Worm (Caenorhabditis elegans) whole organism, midembryonic: Measurements from ENCODE around the gene T09D3.3.

Experiments used
- T22C8.4 ChIP-seq: fragments of 200-800 bp; sonication (Bioruptor generic); IDR thresholded peaks from 2 replicates; pipeline ENCODE4 v1.3.6; 2022; ENCODE audit warnings: missing genetic modification characterization, missing compliant biosample characterization
- cog-1 ChIP-seq: sonication (generic microtip); optimal IDR thresholded peaks from 2 replicates; lab custom pipeline; 2016; ENCODE audit warnings: missing genetic modification characterization, missing compliant biosample characterization
- flt-1 ChIP-seq: fragments of 200-800 bp; sonication (Bioruptor generic); IDR thresholded peaks from 2 replicates; pipeline ENCODE4 v1.3.6; 2022; ENCODE audit warnings: missing genetic modification characterization, missing compliant biosample characterization
- klf-2 ChIP-seq: fragments of 200-800 bp; sonication (Bioruptor generic); conservative IDR thresholded peaks from 2 replicates; pipeline ENCODE4 v1.3.6; 2022; ENCODE audit warnings: missing genetic modification reagents, missing genetic modification characterization, missing compliant biosample characterization
- med-1 ChIP-seq: sonication (generic microtip); optimal IDR thresholded peaks from 2 replicates; lab custom pipeline; 2017; ENCODE audit warnings: missing genetic modification characterization, mild to moderate bottlenecking, missing compliant biosample characterization, antibody characterized with exemption, missing genetic modification reagents; ENCODE audit not compliant: insufficient read depth
- ref-1 ChIP-seq: fragments of 200-800 bp; sonication (Bioruptor generic); conservative IDR thresholded peaks from 2 replicates; pipeline ENCODE4 v1.3.6; 2022; ENCODE audit warnings: missing genetic modification reagents, missing genetic modification characterization, missing compliant biosample characterization
- tab-1 ChIP-seq: fragments of 200-800 bp; sonication (Bioruptor generic); IDR thresholded peaks from 2 replicates; pipeline ENCODE4 v1.3.6; 2022; ENCODE audit warnings: missing genetic modification characterization, missing compliant biosample characterization
- ztf-23 ChIP-seq: fragments of 200-800 bp; sonication (Bioruptor generic); IDR thresholded peaks from 2 replicates; pipeline ENCODE4 v1.3.6; 2022; ENCODE audit warnings: missing genetic modification reagents, missing genetic modification characterization, missing compliant biosample characterization
- ztf-29 ChIP-seq: fragments of 200-800 bp; sonication (Bioruptor generic); IDR thresholded peaks from 2 replicates; pipeline ENCODE4 v1.3.6; 2022; ENCODE audit warnings: missing genetic modification reagents, missing genetic modification characterization, missing compliant biosample characterization

The T09D3.3 gene

ce11 chrV:5345419-5345818 is 4.0 kb downstream of the T09D3.3 start, which contains the start of gene srg-25:
Gene srg-25 (minus strand): TSS chrV:5345519.
- TF ChIP-seq tab-1 (GFP tag; lab: Robert Waterston, UW) (no peak), ref-1 (GFP tag; lab: Robert Waterston, UW) (no peak), cog-1 (tag; lab: Kevin White, UChicago) (no peak), flt-1 (no peak), klf-2 (GFP tag; lab: Robert Waterston, UW) (no peak)

ce11 chrV:5339497-5339896 is 9.9 kb downstream of the T09D3.3 start, which contains the start of gene srg-27:
Gene srg-27 (plus strand): TSS chrV:5339797.
- TF ChIP-seq cog-1 (tag; lab: Kevin White, UChicago) (no peak), ztf-23 (no peak), flt-1 (no peak), ref-1 (GFP tag; lab: Robert Waterston, UW) (no peak), T22C8.4 (no peak), med-1 (GFP tag; lab: Kevin White, UChicago) (no peak), klf-2 (GFP tag; lab: Robert Waterston, UW) (no peak), tab-1 (GFP tag; lab: Robert Waterston, UW) (no peak), ztf-29 (no peak)

- TF ChIP-seq T22C8.4 (no peak), ztf-29 (no peak), med-1 (GFP tag; lab: Kevin White, UChicago) (no peak), tab-1 (GFP tag; lab: Robert Waterston, UW) (no peak), flt-1 (no peak), klf-2 (GFP tag; lab: Robert Waterston, UW) (no peak), ref-1 (GFP tag; lab: Robert Waterston, UW) (no peak), cog-1 (tag; lab: Kevin White, UChicago) (no peak), ztf-23 (no peak)
Observed at ce11 chrV:5336884-5337283, 12.5 kb downstream of the T09D3.3 start, which contains the start of gene srg-29. Gene srg-29 (plus strand): TSS chrV:5337184.

- TF ChIP-seq ztf-29 (no peak), tab-1 (GFP tag; lab: Robert Waterston, UW) (no peak), flt-1 (no peak), ref-1 (GFP tag; lab: Robert Waterston, UW) (no peak), ztf-23 (no peak), klf-2 (GFP tag; lab: Robert Waterston, UW) (no peak)
Observed at ce11 chrV:5334588-5334987, 14.8 kb downstream of the T09D3.3 start, which contains the start of gene srg-28. Gene srg-28 (plus strand): TSS chrV:5334888.

ce11 chrV:5330967-5331366 is 18.4 kb downstream of the T09D3.3 start, which contains the start of gene srg-26:
Gene srg-26 (plus strand): TSS chrV:5331267.
- TF ChIP-seq ztf-23 (no peak), ref-1 (GFP tag; lab: Robert Waterston, UW) (no peak), flt-1 (no peak), klf-2 (GFP tag; lab: Robert Waterston, UW) (no peak), cog-1 (tag; lab: Kevin White, UChicago) (no peak), ztf-29 (no peak), med-1 (GFP tag; lab: Kevin White, UChicago) (no peak), T22C8.4 (no peak), tab-1 (GFP tag; lab: Robert Waterston, UW) (no peak)

ce11 chrV:5329677-5330266 is 19.6 kb downstream of the T09D3.3 start:
- TF ChIP-seq klf-2 (GFP tag; lab: Robert Waterston, UW) (0 out of 2 replicates have a peak, but pooled peaks have one; percentile 13), ztf-29 (no peak)

- no peak for TF ChIP-seq tab-1 (GFP tag; lab: Robert Waterston, UW)
- no peak for TF ChIP-seq T22C8.4
- TF ChIP-seq cog-1 (tag; lab: Kevin White, UChicago), result no peak
- no peak for TF ChIP-seq flt-1
- no peak for TF ChIP-seq ztf-23
Observed at ce11 chrV:5328314-5328713, 21.1 kb downstream of the T09D3.3 start, which contains the start of gene C10G8.8. Gene C10G8.8 (minus strand): TSS chrV:5328414.

- TF ChIP-seq cog-1 (tag; lab: Kevin White, UChicago) (no peak), ztf-23 (no peak), ztf-29 (no peak), klf-2 (GFP tag; lab: Robert Waterston, UW) (no peak), tab-1 (GFP tag; lab: Robert Waterston, UW) (no peak), T22C8.4 (no peak), flt-1 (no peak), ref-1 (GFP tag; lab: Robert Waterston, UW) (no peak), med-1 (GFP tag; lab: Kevin White, UChicago) (no peak)
Observed at ce11 chrV:5324566-5324965, 24.8 kb downstream of the T09D3.3 start, which contains the start of gene ceh-33. Gene ceh-33 (minus strand): TSS chrV:5324666.

- no peak for TF ChIP-seq T22C8.4
- TF ChIP-seq med-1 (GFP tag; lab: Kevin White, UChicago), result no peak
- TF ChIP-seq flt-1, result no peak
- no peak for TF ChIP-seq cog-1 (tag; lab: Kevin White, UChicago)
- TF ChIP-seq klf-2 (GFP tag; lab: Robert Waterston, UW), result no peak
Observed at ce11 chrV:5322815-5323214, 26.6 kb downstream of the T09D3.3 start.

ce11 chrV:5319477-5319876 is 29.9 kb downstream of the T09D3.3 start, which contains the start of gene ceh-34:
Gene ceh-34 (minus strand): TSS chrV:5319577.
- TF ChIP-seq ref-1 (GFP tag; lab: Robert Waterston, UW), result no peak
- TF ChIP-seq ztf-29, result no peak
- TF ChIP-seq ztf-23, result no peak
- TF ChIP-seq flt-1, result no peak
- no peak for TF ChIP-seq T22C8.4
- no peak for TF ChIP-seq klf-2 (GFP tag; lab: Robert Waterston, UW)
- no peak for TF ChIP-seq med-1 (GFP tag; lab: Kevin White, UChicago)
- no peak for TF ChIP-seq cog-1 (tag; lab: Kevin White, UChicago)
- no peak for TF ChIP-seq tab-1 (GFP tag; lab: Robert Waterston, UW)
